Worm (Caenorhabditis elegans) whole organism, midembryonic: ENCODE measurements around the gene fbxa-94.

ENCODE experiments used
- T22C8.4 ChIP-seq: fragments of 200-800 bp; sonication (Bioruptor generic); IDR thresholded peaks from 2 replicates; pipeline ENCODE4 v1.3.6; 2022; ENCODE audit warnings: missing genetic modification characterization, missing compliant biosample characterization
- cog-1 ChIP-seq: sonication (generic microtip); optimal IDR thresholded peaks from 2 replicates; lab custom pipeline; 2016; ENCODE audit warnings: missing genetic modification characterization, missing compliant biosample characterization
- flt-1 ChIP-seq: fragments of 200-800 bp; sonication (Bioruptor generic); IDR thresholded peaks from 2 replicates; pipeline ENCODE4 v1.3.6; 2022; ENCODE audit warnings: missing genetic modification characterization, missing compliant biosample characterization
- klf-2 ChIP-seq: fragments of 200-800 bp; sonication (Bioruptor generic); conservative IDR thresholded peaks from 2 replicates; pipeline ENCODE4 v1.3.6; 2022; ENCODE audit warnings: missing genetic modification reagents, missing genetic modification characterization, missing compliant biosample characterization
- tab-1 ChIP-seq: fragments of 200-800 bp; sonication (Bioruptor generic); IDR thresholded peaks from 2 replicates; pipeline ENCODE4 v1.3.6; 2022; ENCODE audit warnings: missing genetic modification characterization, missing compliant biosample characterization

DNA sequence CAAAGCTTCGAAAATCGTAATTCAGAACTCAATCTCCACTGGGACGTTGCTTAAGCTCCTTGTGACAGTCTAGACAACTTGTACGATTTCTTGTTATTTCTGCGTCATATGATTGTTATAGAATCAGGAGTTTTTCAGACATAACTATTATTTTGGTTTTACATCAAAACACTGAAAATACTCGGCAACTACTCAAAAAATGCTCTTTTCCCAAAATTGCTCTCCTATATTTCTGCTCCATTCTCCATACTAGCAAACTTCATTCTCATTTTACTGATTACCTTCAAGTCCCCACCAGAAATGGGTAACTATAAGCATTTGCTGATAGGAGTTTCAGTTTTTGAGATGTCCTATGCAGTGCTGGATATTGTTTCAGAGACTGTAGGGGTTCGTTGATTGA, 48.8 kb downstream of the fbxa-94 start, which contains the start of gene C55A1.1:
- no peak for TF ChIP-seq cog-1 (tag; lab: Kevin White, UChicago)
- TF ChIP-seq tab-1 (GFP tag; lab: Robert Waterston, UW) = no peak
- no peak for TF ChIP-seq flt-1
- no peak for TF ChIP-seq T22C8.4 (GFP tag; lab: Robert Waterston, UW)
- no peak for TF ChIP-seq klf-2 (GFP tag; lab: Robert Waterston, UW)
